Fruit fly (Drosophila melanogaster) whole organism: ENCODE data around the gene ATP8B.

Source experiments
- CG8478 ChIP-seq: fragments of >200 bp; optimal IDR thresholded peaks from 2 replicates; lab custom pipeline; 2018; ENCODE audit warnings: inconsistent platforms
- Dll ChIP-seq: fragments of >200 bp; optimal IDR thresholded peaks from 2 replicates; lab custom pipeline; 2017
- EcR ChIP-seq, 2 experiments: fragments of >200 bp; optimal IDR thresholded peaks; 2 replicates each; lab custom pipeline; 2017; ENCODE audit warnings: missing biosample characterization in 2 of 2, missing genetic modification characterization in 2 of 2, missing genetic modification reagents in 2 of 2
- pan ChIP-seq: fragments of >200 bp; optimal IDR thresholded peaks from 2 replicates; lab custom pipeline; 2017
- psq ChIP-seq: fragments of >200 bp; optimal IDR thresholded peaks from 2 replicates; lab custom pipeline; 2017
- usp ChIP-seq: fragments of >200 bp; optimal IDR thresholded peaks from 2 replicates; lab custom pipeline; 2017; ENCODE audit warnings: missing biosample characterization, missing genetic modification characterization, mixed read lengths

dm6 chr3R:12049113-12049512 is 41.3 kb downstream of the ATP8B start, which contains the start of gene CG14739:
- TF ChIP-seq pan (lab: Kevin White, UChicago): no peak
- TF ChIP-seq EcR (GFP tag; optimal IDR thresholded peaks at IDR 0.05; lab: Kevin White, UChicago): no peak
- TF ChIP-seq psq: no peak
- no peak for TF ChIP-seq usp (GFP tag; lab: Kevin White, UChicago)
- no peak for TF ChIP-seq Dll (lab: Kevin White, UChicago)
- no peak for TF ChIP-seq CG8478 (lab: Kevin White, UChicago)
